Worm (Caenorhabditis elegans): ENCODE measurements around the gene ncx-1.

ncx-1 gene

DNA sequence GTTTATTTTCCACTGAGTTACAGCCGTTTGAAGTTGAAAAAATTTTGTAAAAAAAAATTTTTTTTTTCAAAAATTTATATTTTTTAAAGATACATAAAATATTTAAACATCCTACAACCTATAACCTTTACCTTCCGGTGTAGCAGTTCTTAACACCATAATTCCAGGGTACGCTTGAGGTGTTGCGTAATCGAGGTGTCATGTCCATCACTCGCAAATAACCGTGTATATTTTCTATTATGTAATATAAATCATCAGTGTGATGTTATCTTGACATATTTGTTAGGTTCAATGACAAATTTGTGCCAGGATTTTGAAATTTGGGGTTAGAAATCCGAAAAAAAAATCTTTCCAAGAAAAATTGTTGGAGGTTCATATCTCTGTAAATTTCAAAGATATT is 53.4 kb downstream of the ncx-1 start:
- TF ChIP-seq drap-1 (GFP tag; optimal IDR thresholded peaks at IDR 0.05) (no peak), nhr-2 (tag; optimal IDR thresholded peaks at IDR 0.05) (peak; percentile 84), unc-120 (tag; optimal IDR thresholded peaks at IDR 0.05; ENCODE audit: poor library complexity, severe bottlenecking) (no peak), ceh-43 (GFP tag; optimal IDR thresholded peaks at IDR 0.05) (no peak), snpc-4 (tag; optimal IDR thresholded peaks at IDR 0.05) (no peak), unc-62 (GFP tag; optimal IDR thresholded peaks at IDR 0.05) (peak; percentile 14), zip-8 (tag; optimal IDR thresholded peaks at IDR 0.05) (peak; percentile 93), mab-5 (tag; optimal IDR thresholded peaks at IDR 0.05) (no peak)

ce11 chrV:20065096-20065495 is 55.4 kb downstream of the ncx-1 start:
- TF ChIP-seq flh-1 (GFP tag; optimal IDR thresholded peaks at IDR 0.05) (no peak), unc-62 (GFP tag; optimal IDR thresholded peaks at IDR 0.05) (no peak), ceh-43 (GFP tag; optimal IDR thresholded peaks at IDR 0.05) (no peak), tbx-8 (GFP tag; optimal IDR thresholded peaks at IDR 0.05) (no peak), mls-2 (tag; optimal IDR thresholded peaks at IDR 0.05) (no peak), ces-1 (GFP tag; optimal IDR thresholded peaks at IDR 0.05) (no peak), sem-2 (GFP tag; optimal IDR thresholded peaks at IDR 0.05) (no peak), nhr-12 (tag; optimal IDR thresholded peaks at IDR 0.05) (no peak)

- TF ChIP-seq drap-1 (GFP tag; optimal IDR thresholded peaks at IDR 0.05) (no peak), hlh-1 (tag; optimal IDR thresholded peaks at IDR 0.05) (no peak), elt-1 (tag; optimal IDR thresholded peaks at IDR 0.05; ENCODE audit: borderline replicate concordance, insufficient read depth) (no peak), ceh-39 (tag; optimal IDR thresholded peaks at IDR 0.05) (no peak), sptf-1 (tag; optimal IDR thresholded peaks at IDR 0.05) (no peak), mep-1 (tag; optimal IDR thresholded peaks at IDR 0.05) (no peak), flh-1 (GFP tag; optimal IDR thresholded peaks at IDR 0.05) (no peak), unc-39 (tag; optimal IDR thresholded peaks at IDR 0.05) (no peak), mls-2 (tag; optimal IDR thresholded peaks at IDR 0.05) (no peak), ces-1 (GFP tag; optimal IDR thresholded peaks at IDR 0.05) (no peak), nhr-28 (tag; optimal IDR thresholded peaks at IDR 0.05) (no peak), blmp-1 (tag; optimal IDR thresholded peaks at IDR 0.05) (no peak), nhr-237 (tag; optimal IDR thresholded peaks at IDR 0.05) (no peak), ham-2 (GFP tag; optimal IDR thresholded peaks at IDR 0.05) (no peak)
Observed at ce11 chrV:20064076-20064475, 56.4 kb downstream of the ncx-1 start, which contains the start of gene ttx-1. TSS of gene ttx-1 (minus strand) at chrV:20064176.

DNA sequence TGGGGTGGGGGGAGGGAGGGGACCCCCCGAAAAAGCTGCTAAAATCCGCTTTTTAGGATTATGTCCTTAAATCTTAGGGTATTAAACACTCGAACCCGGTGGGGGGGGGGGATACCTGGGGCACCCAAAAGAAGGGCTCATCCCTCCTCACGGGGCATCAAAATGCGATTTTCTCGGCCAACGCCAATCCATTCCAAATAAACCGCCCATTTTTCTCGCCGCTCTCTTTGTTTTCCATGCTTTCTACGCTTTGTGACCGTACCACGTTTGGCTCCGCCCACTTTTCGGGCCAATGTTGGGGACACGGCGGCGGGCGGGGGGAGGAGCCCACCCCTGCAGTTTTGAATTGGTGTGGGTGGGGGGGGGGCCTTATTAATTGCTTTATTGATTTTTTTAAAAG is 59.0 kb downstream of the ncx-1 start:
- TF ChIP-seq mab-5 (tag; optimal IDR thresholded peaks at IDR 0.05) (no peak), ceh-39 (tag; optimal IDR thresholded peaks at IDR 0.05) (no peak), flh-1 (GFP tag; optimal IDR thresholded peaks at IDR 0.05) (no peak), unc-39 (tag; optimal IDR thresholded peaks at IDR 0.05) (no peak), sptf-1 (tag; optimal IDR thresholded peaks at IDR 0.05) (peak; percentile 2), lsy-2 (tag; optimal IDR thresholded peaks at IDR 0.05) (peak; percentile 70), nhr-76 (tag; optimal IDR thresholded peaks at IDR 0.05) (no peak), lin-32 (GFP tag; optimal IDR thresholded peaks at IDR 0.05) (no peak), elt-3 (tag; optimal IDR thresholded peaks at IDR 0.05) (no peak), pha-4 (tag; optimal IDR thresholded peaks at IDR 0.05) (no peak), ceh-83 (GFP tag; optimal IDR thresholded peaks at IDR 0.05) (peak; percentile 11), unc-120 (tag; optimal IDR thresholded peaks at IDR 0.05; ENCODE audit: poor library complexity, severe bottlenecking) (peak; percentile 1), snpc-4 (tag; optimal IDR thresholded peaks at IDR 0.05) (no peak), mep-1 (tag; optimal IDR thresholded peaks at IDR 0.05) (no peak), mls-2 (tag; optimal IDR thresholded peaks at IDR 0.05) (peak; percentile 74), blmp-1 (tag; optimal IDR thresholded peaks at IDR 0.05) (no peak), zip-8 (tag; optimal IDR thresholded peaks at IDR 0.05) (no peak)

DNA sequence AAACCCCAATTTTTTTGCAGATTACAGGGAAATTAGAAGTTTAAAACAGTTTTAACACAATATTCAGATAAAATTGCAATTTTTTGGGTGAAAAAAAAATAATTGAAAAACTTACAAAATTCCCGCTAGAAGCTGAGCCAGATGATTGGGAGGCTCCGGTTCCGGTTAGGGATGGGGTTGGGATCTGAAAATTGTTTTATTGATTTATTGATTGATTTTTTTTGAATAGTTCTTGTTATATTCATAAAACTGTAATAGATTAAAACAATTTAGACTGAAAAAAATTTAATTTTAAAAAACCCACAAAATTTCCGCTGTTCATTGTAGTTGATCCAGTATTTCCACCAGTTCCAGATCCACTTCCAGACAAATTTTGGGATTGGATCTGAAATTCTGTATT is 61.1 kb downstream of the ncx-1 start:
- TF ChIP-seq lin-32 (GFP tag; optimal IDR thresholded peaks at IDR 0.05) = no peak
- no peak for TF ChIP-seq ceh-43 (GFP tag; optimal IDR thresholded peaks at IDR 0.05)
- TF ChIP-seq unc-120 (tag; optimal IDR thresholded peaks at IDR 0.05; ENCODE audit: poor library complexity, severe bottlenecking) = no peak
- TF ChIP-seq M03D4.4 (tag; optimal IDR thresholded peaks at IDR 0.05) = no peak
- TF ChIP-seq ces-1 (GFP tag; optimal IDR thresholded peaks at IDR 0.05) = no peak
- no peak for TF ChIP-seq ztf-11 (tag; optimal IDR thresholded peaks at IDR 0.05)
- no peak for TF ChIP-seq lsy-2 (tag; optimal IDR thresholded peaks at IDR 0.05)
- no peak for TF ChIP-seq hlh-1 (tag; optimal IDR thresholded peaks at IDR 0.05)

Measured in whole organism, mixed stage, embryonic.